Worm (Caenorhabditis elegans) whole organism, L3 larva: ENCODE data around the gene F20B6.9.

ENCODE experiments used
- ama-1 ChIP-seq: fragments of 150-350 bp; optimal IDR thresholded peaks from 2 replicates; lab custom pipeline; 2018
- elt-3 ChIP-seq, 3 experiments: fragments of 150-350 bp in 1 of 3; sonication (generic microtip) in 2 of 3; optimal IDR thresholded peaks; 2 replicates in 2 of 3; 4 replicates in 1 of 3; lab custom pipeline; 2014 to 2017; ENCODE audit warnings: missing biosample characterization in 3 of 3, missing genetic modification characterization in 3 of 3
- fos-1 ChIP-seq: fragments of 150-350 bp; optimal IDR thresholded peaks from 2 replicates; lab custom pipeline; 2014; ENCODE audit warnings: missing biosample characterization, missing genetic modification characterization
- pqm-1 ChIP-seq: fragments of 150-350 bp; optimal IDR thresholded peaks from 2 replicates; lab custom pipeline; 2017; ENCODE audit warnings: missing biosample characterization, missing genetic modification characterization, inconsistent platforms
- tbx-2 ChIP-seq: sonication (generic microtip); optimal IDR thresholded peaks from 2 replicates; lab custom pipeline; 2016; ENCODE audit warnings: mild to moderate bottlenecking, missing genetic modification characterization, missing compliant biosample characterization

- TF ChIP-seq elt-3 (tag; optimal IDR thresholded peaks at IDR 0.05; lab: Kevin White, UChicago) (no peak), tbx-2 (tag; lab: Kevin White, UChicago) (no peak), fos-1 (tag; lab: Kevin White, UChicago) (no peak), ama-1 (lab: Kevin White, UChicago) (no peak), pqm-1 (tag; lab: Kevin White, UChicago) (no peak)
Measured at ce11 chrX:4163391-4163790, 43.9 kb downstream of the F20B6.9 start, which contains the start of gene ZK470.1.
